Fruit fly (Drosophila melanogaster): ENCODE results near the gene CG33631.

Gene CG33631

DNA sequence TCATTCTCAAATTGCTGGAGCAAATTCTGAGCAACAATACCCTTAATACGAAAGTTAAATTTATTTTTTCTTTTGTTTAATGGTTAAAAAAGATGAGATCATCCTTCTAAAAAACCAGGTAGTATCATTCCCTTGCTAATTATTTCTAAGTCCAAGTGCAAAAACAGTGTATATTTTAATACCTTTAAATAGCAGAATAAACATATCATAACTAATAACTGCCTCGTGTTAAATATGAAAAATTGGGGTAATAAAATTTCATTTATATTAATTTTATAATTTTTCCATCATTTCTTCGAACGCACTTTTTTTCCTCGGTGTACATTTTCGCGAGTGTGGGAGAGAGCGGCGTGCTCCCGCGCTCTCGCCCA is 48.0 kb downstream of the CG33631 start:
- peak; percentile 17 for TF ChIP-seq CG17801 (GFP tag; optimal IDR thresholded peaks at IDR 0.05; ENCODE audit: partially characterized antibody)

dm6 chr3R:10112195-10112594 is 48.4 kb downstream of the CG33631 start, which contains the start of gene CAH7:
Gene CAH7 (plus strand): TSS chr3R:10112237.
- TF ChIP-seq CG17801 (GFP tag; optimal IDR thresholded peaks at IDR 0.05; ENCODE audit: partially characterized antibody), result no peak

DNA sequence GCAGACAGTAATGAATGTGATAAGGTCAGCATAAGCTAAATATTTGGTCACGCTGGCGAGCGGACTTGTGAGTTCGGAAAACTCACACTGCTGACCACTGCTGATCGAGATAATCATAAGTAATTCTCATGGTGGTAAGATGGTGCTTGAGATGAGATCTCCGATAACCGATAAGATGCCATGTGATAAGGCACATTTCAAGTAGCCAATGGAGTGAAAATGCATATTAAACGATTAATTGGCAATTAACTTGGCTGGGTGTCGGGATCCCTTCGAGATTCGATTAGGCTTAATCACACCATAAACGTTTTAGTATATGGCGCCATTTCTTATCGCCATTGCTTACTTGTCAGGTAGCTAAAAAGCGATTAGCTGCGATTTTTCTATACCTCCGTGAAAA is 49.9 kb downstream of the CG33631 start:
- no peak for TF ChIP-seq CG17801 (GFP tag; optimal IDR thresholded peaks at IDR 0.05; ENCODE audit: partially characterized antibody)
